Worm (Caenorhabditis elegans) whole organism, L2 larva: Measurements from ENCODE around the gene max-1.

Source experiments
- F13H6.1 ChIP-seq: sonication (generic microtip); optimal IDR thresholded peaks from 2 replicates; lab custom pipeline; 2016; ENCODE audit warnings: missing genetic modification characterization, missing compliant biosample characterization
- blmp-1 ChIP-seq: sonication (generic microtip); optimal IDR thresholded peaks from 2 replicates; lab custom pipeline; 2017; ENCODE audit warnings: missing genetic modification characterization, mild to moderate bottlenecking, missing compliant biosample characterization, antibody characterized with exemption, moderate library complexity; ENCODE audit not compliant: insufficient read depth
- dmd-4 ChIP-seq: sonication (generic microtip); optimal IDR thresholded peaks from 2 replicates; lab custom pipeline; 2017; ENCODE audit warnings: missing biosample characterization, missing genetic modification characterization
- fos-1 ChIP-seq: fragments of 150-350 bp; optimal IDR thresholded peaks from 2 replicates; lab custom pipeline; 2014; ENCODE audit warnings: missing biosample characterization, missing genetic modification characterization
- mab-5 ChIP-seq: fragments of 150-350 bp; optimal IDR thresholded peaks from 2 replicates; lab custom pipeline; 2014; ENCODE audit warnings: missing biosample characterization, missing genetic modification characterization
- mdl-1 ChIP-seq, 2 experiments: fragments of 150-350 bp in 1 of 2; sonication (generic microtip) in 1 of 2; optimal IDR thresholded peaks; 2 replicates each; lab custom pipeline; 2017; ENCODE audit warnings: missing biosample characterization in 2 of 2, missing genetic modification characterization in 2 of 2
- nhr-129 ChIP-seq: fragments of 150-350 bp; optimal IDR thresholded peaks from 2 replicates; lab custom pipeline; 2014; ENCODE audit warnings: missing biosample characterization, missing genetic modification characterization
- nhr-21 ChIP-seq: fragments of 150-350 bp; optimal IDR thresholded peaks from 2 replicates; lab custom pipeline; 2014; ENCODE audit warnings: missing biosample characterization, missing genetic modification characterization
- skn-1 ChIP-seq: sonication (generic microtip); optimal IDR thresholded peaks from 2 replicates; lab custom pipeline; 2017; ENCODE audit warnings: missing biosample characterization, missing genetic modification characterization

DNA sequence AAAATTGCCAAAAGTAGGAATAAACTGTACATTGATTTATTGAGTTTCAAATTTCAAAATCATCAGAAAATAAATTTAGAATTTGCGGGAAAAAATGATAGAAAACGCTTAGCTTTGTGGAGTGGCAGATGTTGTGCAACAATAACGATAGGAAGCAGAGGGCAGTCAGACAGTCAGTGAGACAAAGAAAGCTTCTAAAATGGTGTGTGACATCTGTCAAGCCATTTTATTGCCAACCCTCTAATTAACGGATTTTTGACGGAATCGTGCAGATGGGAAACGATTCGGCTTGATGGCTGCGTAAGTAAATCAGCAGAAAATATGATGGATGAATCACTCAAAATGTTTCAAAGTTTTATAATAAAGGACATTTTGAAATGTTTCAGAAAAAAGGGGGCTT, at the start of gene max-1:
- TF ChIP-seq blmp-1 = no peak
- no peak for TF ChIP-seq skn-1
- no peak for TF ChIP-seq fos-1 (tag; lab: Kevin White, UChicago)
- no peak for TF ChIP-seq nhr-129 (tag; lab: Kevin White, UChicago)
- TF ChIP-seq mab-5 (tag; lab: Kevin White, UChicago) = no peak
- no peak for TF ChIP-seq F13H6.1
- no peak for TF ChIP-seq nhr-21 (tag; lab: Kevin White, UChicago)
- no peak for TF ChIP-seq dmd-4 (tag; lab: Kevin White, UChicago)
- no peak for TF ChIP-seq mdl-1 (tag; optimal IDR thresholded peaks at IDR 0.05; lab: Kevin White, UChicago)
